Fruit fly (Drosophila melanogaster) whole organism, embryonic: Measurements from ENCODE around the gene flr.

Experiments
- Abd-B ChIP-seq: fragments of 200-800 bp; sonication (Bioruptor generic); optimal IDR thresholded peaks from 2 replicates; lab custom pipeline; 2018; ENCODE audit warnings: missing biosample characterization, mild to moderate bottlenecking, missing genetic modification characterization, moderate library complexity
- Antp ChIP-seq: fragments of 200-800 bp; sonication (Bioruptor generic); optimal IDR thresholded peaks from 3 replicates; lab custom pipeline; 2016; ENCODE audit warnings: missing biosample characterization, missing genetic modification characterization
- Atf6 ChIP-seq: fragments of 200-800 bp; sonication (Bioruptor generic); IDR thresholded peaks from 2 replicates; pipeline ENCODE4 v1.3.6; 2022; ENCODE audit warnings: missing biosample characterization, missing genetic modification characterization
- B-H2 ChIP-seq: fragments of 200-800 bp; sonication (Bioruptor generic); optimal IDR thresholded peaks from 2 replicates; lab custom pipeline; 2018; ENCODE audit warnings: missing biosample characterization, mild to moderate bottlenecking, missing genetic modification characterization
- Bdp1 ChIP-seq: fragments of 200-800 bp; sonication (Bioruptor generic); optimal IDR thresholded peaks from 3 replicates; lab custom pipeline; 2016; ENCODE audit warnings: missing biosample characterization, missing genetic modification characterization
- Bgb ChIP-seq: fragments of 200-800 bp; sonication (Bioruptor generic); IDR thresholded peaks from 2 replicates; pipeline ENCODE4 v1.3.6; 2022; ENCODE audit warnings: missing biosample characterization, missing genetic modification characterization; ENCODE audit not compliant: partially characterized antibody
- CG10267 ChIP-seq: fragments of 200-800 bp; sonication (Bioruptor generic); optimal IDR thresholded peaks from 2 replicates; lab custom pipeline; 2018; ENCODE audit warnings: missing biosample characterization, mild to moderate bottlenecking, missing genetic modification characterization, moderate library complexity
- CG11093 ChIP-seq: fragments of 200-800 bp; sonication (Bioruptor generic); IDR thresholded peaks from 3 replicates; pipeline ENCODE4 v1.3.6; 2022; ENCODE audit warnings: missing biosample characterization, missing genetic modification characterization
- CG12104 ChIP-seq: fragments of 200-800 bp; sonication (Bioruptor generic); optimal IDR thresholded peaks from 3 replicates; lab custom pipeline; 2016; ENCODE audit warnings: missing biosample characterization, missing genetic modification characterization
- CG14441 ChIP-seq: fragments of 200-800 bp; sonication (Bioruptor generic); IDR thresholded peaks from 2 replicates; pipeline ENCODE4 v1.3.6; 2022; ENCODE audit warnings: missing biosample characterization, missing genetic modification characterization
- CG18619 ChIP-seq: fragments of 200-800 bp; sonication (Bioruptor generic); optimal IDR thresholded peaks from 3 replicates; lab custom pipeline; 2017; ENCODE audit warnings: missing biosample characterization, mild to moderate bottlenecking, missing genetic modification characterization
- CG31388 ChIP-seq: fragments of 200-800 bp; sonication (Bioruptor generic); optimal IDR thresholded peaks from 2 replicates; lab custom pipeline; 2016; ENCODE audit warnings: missing biosample characterization, missing genetic modification characterization
- CG3726 ChIP-seq: fragments of 200-800 bp; sonication (Bioruptor generic); IDR thresholded peaks from 3 replicates; pipeline ENCODE4, ENCODE4 v1.3.6; 2022; ENCODE audit warnings: missing biosample characterization, missing genetic modification characterization
- CG3847 ChIP-seq: fragments of 200-800 bp; sonication (Bioruptor generic); IDR thresholded peaks from 2 replicates; pipeline ENCODE4 v1.3.6; 2022; ENCODE audit warnings: missing biosample characterization, missing genetic modification characterization
- CG4360 ChIP-seq: fragments of 200-800 bp; sonication (Bioruptor generic); IDR thresholded peaks from 2 replicates; pipeline ENCODE4 v1.3.6; 2022; ENCODE audit warnings: missing biosample characterization, missing genetic modification characterization
- CG4424 ChIP-seq: fragments of 200-800 bp; sonication (Bioruptor generic); optimal IDR thresholded peaks from 3 replicates; lab custom pipeline; 2016; ENCODE audit warnings: missing biosample characterization, missing genetic modification characterization
- CG6689 ChIP-seq: fragments of 200-800 bp; sonication (Bioruptor generic); IDR thresholded peaks from 2 replicates; pipeline ENCODE4 v1.3.6; 2022; ENCODE audit warnings: missing biosample characterization, missing genetic modification characterization
- CG6765 ChIP-seq: fragments of 200-800 bp; sonication (Bioruptor generic); optimal IDR thresholded peaks from 3 replicates; lab custom pipeline; 2017; ENCODE audit warnings: missing biosample characterization, mild to moderate bottlenecking, missing genetic modification characterization
- CG7987 ChIP-seq: fragments of 200-800 bp; sonication (Bioruptor generic); optimal IDR thresholded peaks from 2 replicates; lab custom pipeline; 2018; ENCODE audit warnings: missing biosample characterization, mild to moderate bottlenecking, missing genetic modification characterization, moderate library complexity
- Doc3 ChIP-seq: fragments of 200-800 bp; sonication (Bioruptor generic); IDR thresholded peaks from 3 replicates; pipeline ENCODE4 v1.3.6; 2022; ENCODE audit warnings: missing biosample characterization, missing genetic modification characterization; ENCODE audit not compliant: partially characterized antibody
- Dref ChIP-seq: fragments of 200-800 bp; sonication (Bioruptor generic); IDR thresholded peaks from 2 replicates; pipeline ENCODE4 v1.3.6; 2022; ENCODE audit warnings: missing biosample characterization, missing genetic modification characterization
- Ets65A ChIP-seq: fragments of 200-800 bp; sonication (Bioruptor generic); peaks from one replicate; lab custom pipeline; 2016; ENCODE audit warnings: missing biosample characterization, missing genetic modification characterization
- Ets97D ChIP-seq: fragments of 200-800 bp; sonication (Bioruptor generic); optimal IDR thresholded peaks from 3 replicates; lab custom pipeline; 2016; ENCODE audit warnings: missing biosample characterization, missing genetic modification characterization
- Lpt ChIP-seq: fragments of >200 bp; optimal IDR thresholded peaks from 2 replicates; lab custom pipeline; 2018; ENCODE audit warnings: missing biosample characterization, missing genetic modification characterization
- MESR4 ChIP-seq: fragments of 200-800 bp; sonication (Bioruptor generic); optimal IDR thresholded peaks from 2 replicates; lab custom pipeline; 2018; ENCODE audit warnings: missing biosample characterization, mild to moderate bottlenecking, missing genetic modification characterization, moderate library complexity
- Med ChIP-seq: fragments of 200-800 bp; sonication (Bioruptor generic); peaks from one replicate; lab custom pipeline; 2016; ENCODE audit warnings: missing biosample characterization, missing genetic modification characterization, mild to moderate bottlenecking, inconsistent platforms, moderate library complexity
- NfI ChIP-seq: fragments of 200-800 bp; sonication (Bioruptor generic); optimal IDR thresholded peaks from 3 replicates; lab custom pipeline; 2018; ENCODE audit warnings: missing biosample characterization, mild to moderate bottlenecking, missing genetic modification characterization, moderate library complexity
- Opbp ChIP-seq: fragments of 200-800 bp; sonication (Bioruptor generic); IDR thresholded peaks from 3 replicates; pipeline ENCODE4 v1.3.6; 2022; ENCODE audit warnings: missing biosample characterization, missing genetic modification characterization; ENCODE audit not compliant: partially characterized antibody
- Optix ChIP-seq: fragments of 200-800 bp; sonication (Bioruptor generic); IDR thresholded peaks from 3 replicates; pipeline ENCODE4 v1.3.6; 2022; ENCODE audit warnings: missing biosample characterization, missing genetic modification characterization
- Sin3A ChIP-seq: fragments of >200 bp; optimal IDR thresholded peaks from 2 replicates; lab custom pipeline; 2018
- bsh ChIP-seq, 2 experiments: fragments of 200-800 bp; sonication (Bioruptor generic); optimal IDR thresholded peaks; 2 replicates each; lab custom pipeline; 2017 to 2018; ENCODE audit warnings: mild to moderate bottlenecking in 2 of 2, missing biosample characterization in 2 of 2, missing genetic modification characterization in 2 of 2, moderate library complexity in 1 of 2
- caup ChIP-seq: fragments of 200-800 bp; sonication (Bioruptor generic); optimal IDR thresholded peaks from 3 replicates; lab custom pipeline; 2017; ENCODE audit warnings: missing biosample characterization, mild to moderate bottlenecking, missing genetic modification characterization, moderate library complexity; ENCODE audit not compliant: severe bottlenecking
- chinmo ChIP-seq: fragments of 200-800 bp; sonication (Bioruptor generic); IDR thresholded peaks from 4 replicates; pipeline ENCODE4 v1.3.6; 2022; ENCODE audit warnings: missing biosample characterization, missing genetic modification characterization; ENCODE audit not compliant: partially characterized antibody
- chm ChIP-seq: fragments of 200-800 bp; sonication (Bioruptor generic); IDR thresholded peaks from 2 replicates; pipeline ENCODE4 v1.3.6; 2022; ENCODE audit warnings: missing biosample characterization, missing genetic modification characterization
- ci ChIP-seq: fragments of 200-800 bp; sonication (Bioruptor generic); IDR thresholded peaks from 3 replicates; pipeline ENCODE4 v1.3.6; 2022; ENCODE audit warnings: missing biosample characterization, missing genetic modification characterization
- dati ChIP-seq: fragments of 200-800 bp; sonication (Bioruptor generic); IDR thresholded peaks from 2 replicates; pipeline ENCODE4 v1.3.6; 2022; ENCODE audit warnings: missing biosample characterization, missing genetic modification characterization
- hb ChIP-seq: fragments of 200-800 bp; sonication (Bioruptor generic); IDR thresholded peaks from 3 replicates; pipeline ENCODE4 v1.3.6; 2022; ENCODE audit warnings: missing biosample characterization, missing genetic modification characterization; ENCODE audit not compliant: partially characterized antibody
- inv ChIP-seq: fragments of 200-800 bp; sonication (Bioruptor generic); IDR thresholded peaks from 2 replicates; pipeline ENCODE4 v1.3.6; 2022; ENCODE audit warnings: missing biosample characterization, missing genetic modification characterization; ENCODE audit not compliant: partially characterized antibody
- odd ChIP-seq: fragments of 200-800 bp; sonication (Bioruptor generic); optimal IDR thresholded peaks from 2 replicates; lab custom pipeline; 2017; ENCODE audit warnings: missing biosample characterization, mild to moderate bottlenecking, missing genetic modification characterization
- pb ChIP-seq: fragments of 200-800 bp; sonication (Bioruptor generic); optimal IDR thresholded peaks from 3 replicates; lab custom pipeline; 2016; ENCODE audit warnings: missing biosample characterization, missing genetic modification characterization
- pita ChIP-seq: fragments of 200-800 bp; sonication (Bioruptor generic); optimal IDR thresholded peaks from 2 replicates; lab custom pipeline; 2017; ENCODE audit warnings: missing biosample characterization, mild to moderate bottlenecking, missing genetic modification characterization
- sima ChIP-seq: fragments of 200-800 bp; sonication (Bioruptor generic); optimal IDR thresholded peaks from 2 replicates; lab custom pipeline; 2016; ENCODE audit warnings: missing biosample characterization, missing genetic modification characterization
- slbo ChIP-seq: fragments of 200-800 bp; sonication (Bioruptor generic); IDR thresholded peaks from 2 replicates; pipeline ENCODE4 v1.3.6; 2022; ENCODE audit warnings: missing biosample characterization, missing genetic modification characterization
- slou ChIP-seq: fragments of 200-800 bp; sonication (Bioruptor generic); optimal IDR thresholded peaks from 3 replicates; lab custom pipeline; 2016; ENCODE audit warnings: missing biosample characterization, missing genetic modification characterization
- sna ChIP-seq: fragments of 200-800 bp; sonication (Bioruptor generic); IDR thresholded peaks from 2 replicates; pipeline ENCODE4 v1.3.6; 2022; ENCODE audit warnings: missing biosample characterization, missing genetic modification characterization; ENCODE audit not compliant: partially characterized antibody
- ssp ChIP-seq: fragments of 200-800 bp; sonication (Bioruptor generic); IDR thresholded peaks from 2 replicates; pipeline ENCODE4 v1.3.6; 2022; ENCODE audit warnings: missing biosample characterization, missing genetic modification characterization
- sug ChIP-seq: fragments of 200-800 bp; optimal IDR thresholded peaks from 2 replicates; lab custom pipeline; 2019; ENCODE audit warnings: missing biosample characterization, mild to moderate bottlenecking, missing genetic modification characterization, moderate library complexity
- tna ChIP-seq: fragments of 200-800 bp; sonication (Bioruptor generic); IDR thresholded peaks from 2 replicates; pipeline ENCODE4 v1.3.6; 2022; ENCODE audit warnings: missing biosample characterization, missing genetic modification characterization; ENCODE audit not compliant: partially characterized antibody
- tx ChIP-seq: fragments of 200-800 bp; sonication (Bioruptor generic); optimal IDR thresholded peaks from 2 replicates; lab custom pipeline; 2016; ENCODE audit warnings: missing biosample characterization, missing genetic modification characterization
- vnd ChIP-seq: fragments of 200-800 bp; sonication (Bioruptor generic); IDR thresholded peaks from 3 replicates; pipeline ENCODE4 v1.3.6; 2022; ENCODE audit warnings: missing biosample characterization, missing genetic modification characterization; ENCODE audit not compliant: partially characterized antibody
- zf30C ChIP-seq: fragments of 200-800 bp; sonication (Bioruptor generic); optimal IDR thresholded peaks from 3 replicates; lab custom pipeline; 2018; ENCODE audit warnings: missing biosample characterization, mild to moderate bottlenecking, missing genetic modification characterization
- zfh2 ChIP-seq: fragments of 200-800 bp; sonication (Bioruptor generic); optimal IDR thresholded peaks from 2 replicates; lab custom pipeline; 2016; ENCODE audit warnings: missing biosample characterization, missing genetic modification characterization

flr gene

dm6 chr3L:13387608-13388007 is 25.0 kb upstream of the flr start, which contains the start of gene CG10171 (continued):
- TF ChIP-seq caup (GFP tag; lab: Kevin White, UChicago) (no peak), zf30C (GFP tag; lab: Kevin White, UChicago) (no peak), vnd (GFP tag; lab: Robert Waterston, UW) (0 out of 3 replicates have a peak, but pooled peaks have one; percentile 33), Atf6 (GFP tag; lab: Robert Waterston, UW) (no peak), hb (GFP tag; lab: Robert Waterston, UW) (no peak), tna (peak; percentile 44; the same call in 1 of the 2 replicates), bsh (GFP tag; optimal IDR thresholded peaks at IDR 0.05; lab: Kevin White, UChicago) (no peak), Med (GFP tag; lab: Kevin White, UChicago) (peak; percentile 34), CG6689 (GFP tag; lab: Robert Waterston, UW) (no peak), sug (tag; lab: Kevin White, UChicago) (no peak), B-H2 (no peak), Bdp1 (GFP tag; lab: Kevin White, UChicago) (no peak), Optix (GFP tag; lab: Robert Waterston, UW) (no peak), odd (GFP tag; lab: Kevin White, UChicago) (no peak), Bgb (GFP tag; lab: Robert Waterston, UW) (no peak), CG4424 (GFP tag; lab: Kevin White, UChicago) (no peak), chm (GFP tag; lab: Robert Waterston, UW) (no peak), Antp (GFP tag; lab: Kevin White, UChicago) (no peak), ci (GFP tag; lab: Robert Waterston, UW) (peak; percentile 37; the same call in 1 of the 3 replicates), Opbp (peak; percentile 69), Sin3A (lab: Kevin White, UChicago) (no peak), CG10267 (peak; percentile 90), dati (GFP tag; lab: Robert Waterston, UW) (no peak), NfI (GFP tag; lab: Kevin White, UChicago) (no peak), tx (no peak), Abd-B (GFP tag; lab: Kevin White, UChicago) (peak; percentile 50), pb (GFP tag; lab: Kevin White, UChicago) (no peak), MESR4 (GFP tag; lab: Kevin White, UChicago) (peak; percentile 39), CG12104 (GFP tag; lab: Kevin White, UChicago) (no peak), CG11093 (GFP tag; lab: Robert Waterston, UW) (no peak), chinmo (no peak), sna (GFP tag; lab: Robert Waterston, UW) (no peak), ssp (0 out of 2 replicates have a peak, but pooled peaks have one; percentile 10), CG4360 (GFP tag; lab: Robert Waterston, UW) (no peak), CG7987 (GFP tag; lab: Kevin White, UChicago) (no peak), CG3847 (GFP tag; lab: Robert Waterston, UW) (peak; percentile 89), CG31388 (GFP tag; lab: Kevin White, UChicago) (no peak), slbo (GFP tag; lab: Robert Waterston, UW) (no peak), Ets97D (peak; percentile 53), pita (peak; percentile 41), Ets65A (GFP tag; lab: Kevin White, UChicago) (no peak), Dref (GFP tag; lab: Robert Waterston, UW) (peak; percentile 43; the same call in 1 of the 2 replicates), CG3726 (GFP tag; lab: Robert Waterston, UW) (no peak), CG14441 (no peak), slou (GFP tag; lab: Kevin White, UChicago) (no peak), CG18619 (GFP tag; lab: Kevin White, UChicago) (no peak), Doc3 (no peak), inv (GFP tag; lab: Robert Waterston, UW) (no peak), sima (no peak), zfh2 (GFP tag; lab: Kevin White, UChicago) (no peak), CG6765 (GFP tag; lab: Kevin White, UChicago) (no peak), Lpt (GFP tag; lab: Kevin White, UChicago) (no peak)
